Worm (Caenorhabditis elegans) whole organism, L2 larva: Measurements from ENCODE around the gene C56G2.22.

ENCODE experiments used
- C34F6.9 ChIP-seq: fragments of 150-350 bp; optimal IDR thresholded peaks from 2 replicates; lab custom pipeline; 2014; ENCODE audit warnings: missing biosample characterization, missing genetic modification characterization
- F13H6.1 ChIP-seq: sonication (generic microtip); optimal IDR thresholded peaks from 2 replicates; lab custom pipeline; 2016; ENCODE audit warnings: missing genetic modification characterization, missing compliant biosample characterization
- R02D3.7 ChIP-seq: fragments of 150-350 bp; optimal IDR thresholded peaks from 2 replicates; lab custom pipeline; 2014; ENCODE audit warnings: missing biosample characterization, missing genetic modification characterization
- Y55F3AM.14 ChIP-seq: fragments of 200-800 bp; sonication (Bioruptor generic); optimal IDR thresholded peaks from 2 replicates; lab custom pipeline; 2018; ENCODE audit warnings: mild to moderate bottlenecking, missing genetic modification characterization, missing compliant biosample characterization
- ZK546.5 ChIP-seq: sonication (generic microtip); optimal IDR thresholded peaks from 2 replicates; lab custom pipeline; 2017; ENCODE audit warnings: missing biosample characterization, missing genetic modification characterization
- alr-1 ChIP-seq: fragments of 150-350 bp; optimal IDR thresholded peaks from 2 replicates; lab custom pipeline; 2014; ENCODE audit warnings: missing biosample characterization, missing genetic modification characterization
- aly-2 ChIP-seq: fragments of 150-350 bp; optimal IDR thresholded peaks from 2 replicates; lab custom pipeline; 2014; ENCODE audit warnings: missing biosample characterization, missing genetic modification characterization
- ama-1 ChIP-seq: fragments of 150-350 bp; optimal IDR thresholded peaks from 2 replicates; lab custom pipeline; 2018; ENCODE audit warnings: inconsistent platforms
- blmp-1 ChIP-seq: sonication (generic microtip); optimal IDR thresholded peaks from 2 replicates; lab custom pipeline; 2017; ENCODE audit warnings: missing genetic modification characterization, mild to moderate bottlenecking, missing compliant biosample characterization, antibody characterized with exemption, moderate library complexity; ENCODE audit not compliant: insufficient read depth
- ceh-82 ChIP-seq: fragments of 150-350 bp; optimal IDR thresholded peaks from 2 replicates; lab custom pipeline; 2014; ENCODE audit warnings: missing biosample characterization, missing genetic modification characterization
- crh-2 ChIP-seq: sonication (generic microtip); optimal IDR thresholded peaks from 2 replicates; lab custom pipeline; 2017; ENCODE audit warnings: missing biosample characterization, missing genetic modification characterization
- dmd-4 ChIP-seq: sonication (generic microtip); optimal IDR thresholded peaks from 2 replicates; lab custom pipeline; 2017; ENCODE audit warnings: missing biosample characterization, missing genetic modification characterization
- egl-27 ChIP-seq: sonication (generic microtip); optimal IDR thresholded peaks from 3 replicates; lab custom pipeline; 2017; ENCODE audit warnings: missing biosample characterization, missing genetic modification reagents, missing genetic modification characterization
- elt-1 ChIP-seq: fragments of 150-350 bp; optimal IDR thresholded peaks from 2 replicates; lab custom pipeline; 2014; ENCODE audit warnings: missing biosample characterization, missing genetic modification characterization
- fos-1 ChIP-seq: fragments of 150-350 bp; optimal IDR thresholded peaks from 2 replicates; lab custom pipeline; 2014; ENCODE audit warnings: missing biosample characterization, missing genetic modification characterization
- gmeb-1 ChIP-seq: fragments of 150-350 bp; optimal IDR thresholded peaks from 2 replicates; lab custom pipeline; 2014; ENCODE audit warnings: missing biosample characterization, missing genetic modification characterization
- lin-11 ChIP-seq: fragments of 150-350 bp; sonication (generic microtip); optimal IDR thresholded peaks from 2 replicates; lab custom pipeline; 2014; ENCODE audit warnings: missing biosample characterization, missing genetic modification characterization, inconsistent platforms, mixed read lengths
- lin-13 ChIP-seq: fragments of 150-350 bp; optimal IDR thresholded peaks from 2 replicates; lab custom pipeline; 2014; ENCODE audit warnings: missing biosample characterization, missing genetic modification reagents, missing genetic modification characterization
- lin-39 ChIP-seq: fragments of 150-350 bp; optimal IDR thresholded peaks from 2 replicates; lab custom pipeline; 2014; ENCODE audit warnings: missing biosample characterization, missing genetic modification reagents, missing genetic modification characterization
- lsy-2 ChIP-seq, 2 experiments: fragments of 150-350 bp in 1 of 2; sonication (generic microtip) in 1 of 2; optimal IDR thresholded peaks; 2 replicates each; lab custom pipeline; 2014 to 2017; ENCODE audit warnings: missing biosample characterization in 2 of 2, missing genetic modification characterization in 2 of 2
- mab-5 ChIP-seq: fragments of 150-350 bp; optimal IDR thresholded peaks from 2 replicates; lab custom pipeline; 2014; ENCODE audit warnings: missing biosample characterization, missing genetic modification characterization
- mbf-1 ChIP-seq: sonication (generic microtip); optimal IDR thresholded peaks from 2 replicates; lab custom pipeline; 2017; ENCODE audit warnings: missing biosample characterization, missing genetic modification characterization
- mdl-1 ChIP-seq, 2 experiments: fragments of 150-350 bp in 1 of 2; sonication (generic microtip) in 1 of 2; optimal IDR thresholded peaks; 2 replicates each; lab custom pipeline; 2017; ENCODE audit warnings: missing biosample characterization in 2 of 2, missing genetic modification characterization in 2 of 2
- nhr-10 ChIP-seq: sonication (generic microtip); optimal IDR thresholded peaks from 2 replicates; lab custom pipeline; 2017; ENCODE audit warnings: missing biosample characterization, missing genetic modification characterization
- nhr-11 ChIP-seq: fragments of 150-350 bp; optimal IDR thresholded peaks from 2 replicates; lab custom pipeline; 2014; ENCODE audit warnings: missing biosample characterization, missing genetic modification characterization
- nhr-12 ChIP-seq: fragments of 150-350 bp; optimal IDR thresholded peaks from 2 replicates; lab custom pipeline; 2014; ENCODE audit warnings: missing biosample characterization, missing genetic modification characterization
- nhr-129 ChIP-seq: fragments of 150-350 bp; optimal IDR thresholded peaks from 2 replicates; lab custom pipeline; 2014; ENCODE audit warnings: missing biosample characterization, missing genetic modification characterization
- nhr-23 ChIP-seq: fragments of 150-350 bp; optimal IDR thresholded peaks from 2 replicates; lab custom pipeline; 2014; ENCODE audit warnings: missing biosample characterization, missing genetic modification reagents, missing genetic modification characterization
- nhr-25 ChIP-seq: fragments of 150-350 bp; sonication (generic microtip); optimal IDR thresholded peaks from 3 replicates; lab custom pipeline; 2014; ENCODE audit warnings: missing biosample characterization, missing genetic modification characterization
- nhr-6 ChIP-seq: fragments of 150-350 bp; optimal IDR thresholded peaks from 2 replicates; lab custom pipeline; 2014; ENCODE audit warnings: missing biosample characterization, missing genetic modification characterization
- nhr-77 ChIP-seq: fragments of 150-350 bp; optimal IDR thresholded peaks from 2 replicates; lab custom pipeline; 2014; ENCODE audit warnings: missing biosample characterization, missing genetic modification characterization
- peb-1 ChIP-seq: fragments of 150-350 bp; optimal IDR thresholded peaks from 2 replicates; lab custom pipeline; 2014; ENCODE audit warnings: missing biosample characterization, missing genetic modification characterization
- sem-4 ChIP-seq: fragments of 150-350 bp; optimal IDR thresholded peaks from 2 replicates; lab custom pipeline; 2014; ENCODE audit warnings: missing biosample characterization, missing genetic modification reagents, missing genetic modification characterization
- skn-1 ChIP-seq: sonication (generic microtip); optimal IDR thresholded peaks from 2 replicates; lab custom pipeline; 2017; ENCODE audit warnings: missing biosample characterization, missing genetic modification characterization
- sma-3 ChIP-seq: sonication (generic microtip); optimal IDR thresholded peaks from 2 replicates; lab custom pipeline; 2016; ENCODE audit warnings: missing genetic modification reagents, missing genetic modification characterization, missing compliant biosample characterization
- sma-9 ChIP-seq, 2 experiments: fragments of 150-350 bp in 1 of 2; sonication (generic microtip) in 1 of 2; optimal IDR thresholded peaks; 2 replicates each; lab custom pipeline; 2014 to 2016; ENCODE audit warnings: missing genetic modification characterization in 2 of 2, mild to moderate bottlenecking in 1 of 2, missing biosample characterization in 1 of 2, missing compliant biosample characterization in 1 of 2, missing genetic modification reagents in 1 of 2, moderate library complexity in 1 of 2
- snpc-4 ChIP-seq: fragments of 150-350 bp; optimal IDR thresholded peaks from 2 replicates; lab custom pipeline; 2014; ENCODE audit warnings: missing biosample characterization, missing genetic modification characterization
- unc-39 ChIP-seq: fragments of 150-350 bp; optimal IDR thresholded peaks from 2 replicates; lab custom pipeline; 2014; ENCODE audit warnings: missing biosample characterization, missing genetic modification characterization
- unc-55 ChIP-seq: fragments of 150-350 bp; sonication (generic microtip); optimal IDR thresholded peaks from 3 replicates; lab custom pipeline; 2014; ENCODE audit warnings: missing biosample characterization, missing genetic modification reagents, missing genetic modification characterization
- unc-62 ChIP-seq: fragments of 150-350 bp; optimal IDR thresholded peaks from 2 replicates; lab custom pipeline; 2014; ENCODE audit warnings: missing biosample characterization, missing genetic modification reagents, missing genetic modification characterization
- zag-1 ChIP-seq: fragments of 150-350 bp; optimal IDR thresholded peaks from 2 replicates; lab custom pipeline; 2014; ENCODE audit warnings: missing biosample characterization, missing genetic modification characterization
- ztf-1 ChIP-seq: fragments of 200-800 bp; sonication (Bioruptor generic); conservative IDR thresholded peaks from 2 replicates; pipeline ENCODE4 v1.3.6; 2022; ENCODE audit warnings: missing genetic modification characterization, missing compliant biosample characterization
- ztf-11 ChIP-seq: sonication (generic microtip); optimal IDR thresholded peaks from 2 replicates; lab custom pipeline; 2017; ENCODE audit warnings: missing biosample characterization, missing genetic modification characterization
- ztf-4 ChIP-seq: fragments of 150-350 bp; optimal IDR thresholded peaks from 2 replicates; lab custom pipeline; 2014; ENCODE audit warnings: missing biosample characterization, missing genetic modification characterization

C56G2.22 gene

DNA sequence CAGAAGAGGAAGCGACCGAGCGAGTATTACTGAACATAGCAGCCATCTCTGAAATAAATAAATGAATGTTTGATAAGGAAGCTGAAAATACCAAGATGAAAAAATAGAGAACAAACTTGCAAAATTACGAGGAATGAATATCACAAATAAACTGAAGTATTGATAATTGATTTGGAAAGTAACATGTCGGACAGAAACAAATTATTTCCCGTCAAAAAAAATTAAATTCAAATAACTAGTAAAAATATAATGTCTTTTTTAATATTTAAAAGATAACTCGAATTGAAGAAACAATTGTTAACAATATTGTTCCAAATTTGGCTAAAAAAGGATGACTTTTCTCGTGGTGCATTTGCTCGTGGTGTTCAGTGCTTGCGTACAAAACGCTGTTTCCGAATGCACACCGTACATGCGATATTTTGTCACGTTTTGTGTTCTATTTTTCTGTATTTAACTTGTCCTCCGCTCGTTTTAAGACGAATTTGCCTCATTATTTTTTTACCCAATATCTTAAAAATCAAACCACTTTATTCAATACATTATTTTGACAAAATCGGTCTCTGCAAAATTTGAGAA lies 4.3 kb upstream of the C56G2.22 start, which contains the start of gene rpn-13 (continued):
- TF ChIP-seq snpc-4 (no peak), lin-13 (GFP tag; lab: Kevin White, UChicago) (peak; percentile 55), peb-1 (tag; lab: Kevin White, UChicago) (no peak), C34F6.9 (peak; percentile 81), ztf-1 (GFP tag; lab: Robert Waterston, UW) (no peak), nhr-10 (tag; lab: Kevin White, UChicago) (no peak), nhr-11 (no peak), dmd-4 (tag; lab: Kevin White, UChicago) (no peak), nhr-23 (tag; lab: Kevin White, UChicago) (no peak), lsy-2 (tag; optimal IDR thresholded peaks at IDR 0.05; lab: Kevin White, UChicago) (peak; percentile 86 to 98), mab-5 (tag; lab: Kevin White, UChicago) (no peak)

DNA sequence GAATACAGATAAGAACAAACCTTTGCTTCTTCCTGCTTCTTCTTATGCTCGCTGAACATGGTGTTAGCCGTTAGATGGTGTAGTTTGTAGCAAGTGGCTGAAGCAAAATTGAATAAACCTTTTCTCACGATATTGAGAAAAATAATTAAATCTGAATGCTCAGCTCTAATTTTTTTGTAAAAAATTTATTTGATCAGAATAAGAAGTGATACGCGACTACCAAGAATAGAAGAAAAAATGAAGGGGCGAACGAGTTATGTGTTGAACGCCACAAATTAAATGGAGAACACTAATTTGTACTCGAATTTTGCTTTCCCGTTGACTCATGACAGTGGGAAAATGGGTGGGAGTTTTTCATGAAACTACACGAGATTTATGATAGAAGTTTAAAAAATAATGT lies 3.0 kb upstream of the C56G2.22 start, which contains the start of gene C56G2.9:
Gene C56G2.9, minus strand, starts transcription at position 101 of the 400 bp plus-strand sequence.
- no peak for TF ChIP-seq skn-1 (tag; lab: Kevin White, UChicago)
- TF ChIP-seq nhr-12 (tag; lab: Kevin White, UChicago) = no peak
- TF ChIP-seq zag-1 (tag; lab: Kevin White, UChicago) = no peak
- TF ChIP-seq mdl-1 (tag; optimal IDR thresholded peaks at IDR 0.05; lab: Kevin White, UChicago) = no peak
- no peak for TF ChIP-seq sma-3 (GFP tag; lab: Kevin White, UChicago)
- TF ChIP-seq unc-55 (GFP tag; lab: Kevin White, UChicago) = no peak
- TF ChIP-seq dmd-4 (tag; lab: Kevin White, UChicago) = no peak
- no peak for TF ChIP-seq ZK546.5 (tag; lab: Kevin White, UChicago)
- no peak for TF ChIP-seq ztf-11 (tag; lab: Kevin White, UChicago)
- TF ChIP-seq aly-2 = no peak
- TF ChIP-seq Y55F3AM.14 (GFP tag; lab: Kevin White, UChicago) = no peak
- TF ChIP-seq alr-1 (tag; lab: Kevin White, UChicago) = no peak
- TF ChIP-seq mab-5 (tag; lab: Kevin White, UChicago) = no peak
- TF ChIP-seq elt-1 (tag; lab: Kevin White, UChicago) = no peak
- no peak for TF ChIP-seq mbf-1 (tag; lab: Kevin White, UChicago)
- TF ChIP-seq peb-1 (tag; lab: Kevin White, UChicago) = no peak
- no peak for TF ChIP-seq lin-39
- TF ChIP-seq nhr-23 (tag; lab: Kevin White, UChicago) = no peak
- no peak for TF ChIP-seq sem-4 (tag; lab: Kevin White, UChicago)
- TF ChIP-seq, all 48 proteins: peak for 0

DNA sequence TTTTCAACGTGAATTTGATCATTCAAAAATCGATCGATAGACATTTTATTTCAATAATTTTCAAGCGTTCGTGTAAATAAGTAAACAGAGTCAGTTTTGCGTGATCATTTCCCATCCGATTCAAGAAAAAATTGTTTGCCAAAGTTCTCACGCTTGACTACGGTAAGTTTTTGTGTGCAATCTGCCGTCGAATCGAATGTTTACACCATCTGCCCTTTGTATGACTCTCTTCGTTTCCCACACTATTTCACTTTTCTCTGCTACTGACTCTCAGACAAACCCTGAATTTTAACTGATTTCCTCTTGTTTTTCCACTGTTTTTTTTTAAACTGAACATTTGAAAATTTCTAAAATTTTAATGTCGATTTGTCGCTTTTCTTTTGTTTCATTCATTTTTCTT lies 1.5 kb upstream of the C56G2.22 start:
- TF ChIP-seq mab-5 (tag; lab: Kevin White, UChicago) (peak; percentile 53), lin-11 (tag; lab: Kevin White, UChicago) (peak; percentile 3), gmeb-1 (tag; lab: Kevin White, UChicago) (peak; percentile 75), blmp-1 (tag; lab: Kevin White, UChicago) (peak; percentile 34), unc-39 (no peak), sem-4 (tag; lab: Kevin White, UChicago) (peak; percentile 85), nhr-6 (tag; lab: Kevin White, UChicago) (peak; percentile 91), ceh-82 (tag; lab: Kevin White, UChicago) (no peak), Y55F3AM.14 (GFP tag; lab: Kevin White, UChicago) (peak; percentile 29), lsy-2 (tag; optimal IDR thresholded peaks at IDR 0.05; lab: Kevin White, UChicago) (peak; percentile 96 to 98), mdl-1 (tag; optimal IDR thresholded peaks at IDR 0.05; lab: Kevin White, UChicago) (peak in 1 of 2 experiments; percentile 2), unc-62 (GFP tag; lab: Kevin White, UChicago) (no peak), skn-1 (tag; lab: Kevin White, UChicago) (no peak), fos-1 (peak; percentile 81), nhr-25 (tag; lab: Kevin White, UChicago) (peak; percentile 83), F13H6.1 (tag; lab: Kevin White, UChicago) (peak; percentile 87), mbf-1 (tag; lab: Kevin White, UChicago) (no peak), lin-39 (no peak), ztf-4 (peak; percentile 73), nhr-10 (tag; lab: Kevin White, UChicago) (peak; percentile 53), aly-2 (no peak), zag-1 (tag; lab: Kevin White, UChicago) (peak; percentile 45), crh-2 (tag; lab: Kevin White, UChicago) (peak; percentile 90), alr-1 (tag; lab: Kevin White, UChicago) (no peak), nhr-23 (tag; lab: Kevin White, UChicago) (no peak), sma-9 (GFP tag; optimal IDR thresholded peaks at IDR 0.05; lab: Kevin White, UChicago) (peak; percentile 72), sma-9 (tag; optimal IDR thresholded peaks at IDR 0.05; lab: Kevin White, UChicago) (no peak), C34F6.9 (peak; percentile 94), ama-1 (peak; percentile 53), lin-13 (GFP tag; lab: Kevin White, UChicago) (peak; percentile 84), nhr-77 (no peak), ZK546.5 (tag; lab: Kevin White, UChicago) (no peak), nhr-129 (peak; percentile 93), egl-27 (peak; percentile 65), ztf-1 (GFP tag; lab: Robert Waterston, UW) (no peak), nhr-11 (no peak), R02D3.7 (peak; percentile 22), sma-3 (GFP tag; lab: Kevin White, UChicago) (peak; percentile 74), unc-55 (GFP tag; lab: Kevin White, UChicago) (peak; percentile 95), snpc-4 (peak; percentile 45), dmd-4 (tag; lab: Kevin White, UChicago) (no peak), elt-1 (tag; lab: Kevin White, UChicago) (no peak)
